Fruit fly (Drosophila melanogaster): ENCODE measurements around the gene NUCB1.

The NUCB1 gene

DNA sequence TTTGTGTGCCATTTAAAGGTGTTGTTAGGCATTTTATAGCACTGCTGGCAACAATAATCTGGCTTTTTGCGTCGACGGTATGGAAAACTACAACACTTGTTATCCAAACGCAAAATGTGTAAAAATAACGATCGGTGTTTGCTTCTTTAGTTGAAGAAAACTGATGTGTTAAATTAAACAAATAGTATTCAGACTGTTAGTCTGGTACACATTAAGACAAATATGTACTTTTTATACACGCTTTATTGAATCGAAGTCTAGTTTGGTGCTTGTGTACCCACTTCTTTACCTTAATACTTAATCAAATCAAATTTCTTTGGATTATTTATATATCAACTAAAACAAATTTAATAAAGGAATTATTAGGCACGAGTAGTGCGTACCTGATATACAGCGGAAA, 10.6 kb downstream of the NUCB1 start (continued):
- no peak for TF ChIP-seq Pdp1 (GFP tag; optimal IDR thresholded peaks at IDR 0.05)
- no peak for TF ChIP-seq Bteb2 (GFP tag; optimal IDR thresholded peaks at IDR 0.05)
- peak; percentile 78 for TF ChIP-seq CG10543 (GFP tag; optimal IDR thresholded peaks at IDR 0.05)
- TF ChIP-seq crc (GFP tag; optimal IDR thresholded peaks at IDR 0.05) = no peak
- TF ChIP-seq CG12236 (GFP tag; optimal IDR thresholded peaks at IDR 0.05) = no peak
- TF ChIP-seq CG2202 (tag; optimal IDR thresholded peaks at IDR 0.05) = no peak
- peak; percentile 15 for TF ChIP-seq CG12744 (GFP tag; optimal IDR thresholded peaks at IDR 0.05)
- no peak for TF ChIP-seq so (GFP tag; IDR thresholded peaks at IDR 0.05)
- no peak for TF ChIP-seq CTCF (GFP tag; optimal IDR thresholded peaks at IDR 0.05)
- TF ChIP-seq pfk (GFP tag; optimal IDR thresholded peaks at IDR 0.05) = peak; percentile 4
- TF ChIP-seq mam (GFP tag; optimal IDR thresholded peaks at IDR 0.05) = no peak
- no peak for TF ChIP-seq CG4360 (GFP tag; IDR thresholded peaks at IDR 0.05)
- no peak for TF ChIP-seq Chrac-16 (GFP tag; optimal IDR thresholded peaks at IDR 0.05)
- no peak for TF ChIP-seq CG10654 (GFP tag; optimal IDR thresholded peaks at IDR 0.05)
- TF ChIP-seq CG17385 (GFP tag; optimal IDR thresholded peaks at IDR 0.05) = peak; percentile 24
- no peak for TF ChIP-seq HmgD (GFP tag; optimal IDR thresholded peaks at IDR 0.05)
- TF ChIP-seq seq (GFP tag; IDR thresholded peaks at IDR 0.05) = no peak
- peak; percentile 3 for TF ChIP-seq bcd (GFP tag; optimal IDR thresholded peaks at IDR 0.05)
- peak; percentile 88 for TF ChIP-seq CG3281 (GFP tag; optimal IDR thresholded peaks at IDR 0.05)
- no peak for TF ChIP-seq MESR4 (GFP tag; optimal IDR thresholded peaks at IDR 0.05)
- no peak for TF ChIP-seq Xbp1 (GFP tag; optimal IDR thresholded peaks at IDR 0.05)
- no peak for TF ChIP-seq CG10147 (GFP tag; optimal IDR thresholded peaks at IDR 0.05)
- TF ChIP-seq mld (GFP tag; IDR thresholded peaks at IDR 0.05; ENCODE audit: partially characterized antibody) = no peak
- peak; percentile 2 for TF ChIP-seq Jarid2 (GFP tag; optimal IDR thresholded peaks at IDR 0.05)
- TF ChIP-seq Dek (tag; optimal IDR thresholded peaks at IDR 0.05) = peak; percentile 67
- no peak for TF ChIP-seq CG13894 (tag; optimal IDR thresholded peaks at IDR 0.05)
- TF ChIP-seq caup (GFP tag; optimal IDR thresholded peaks at IDR 0.05; ENCODE audit: severe bottlenecking) = peak; percentile 85
- TF ChIP-seq CG17328 (GFP tag; IDR thresholded peaks at IDR 0.05) = no peak
- no peak for TF ChIP-seq zfh2 (GFP tag; optimal IDR thresholded peaks at IDR 0.05)
- TF ChIP-seq Sin3A (optimal IDR thresholded peaks at IDR 0.05) = no peak
- no peak for TF ChIP-seq CG14014 (GFP tag; IDR thresholded peaks at IDR 0.05)
- TF ChIP-seq CG3065 (GFP tag; optimal IDR thresholded peaks at IDR 0.05) = no peak
- TF ChIP-seq usp (GFP tag; optimal IDR thresholded peaks at IDR 0.05) = no peak
- no peak for TF ChIP-seq ham (GFP tag; IDR thresholded peaks at IDR 0.05)
- no peak for TF ChIP-seq hth (optimal IDR thresholded peaks at IDR 0.05)
- no peak for TF ChIP-seq CG14965 (GFP tag; optimal IDR thresholded peaks at IDR 0.05; ENCODE audit: borderline replicate concordance)
- no peak for TF ChIP-seq esg (GFP tag; conservative IDR thresholded peaks at IDR 0.05)
- TF ChIP-seq CG5180 (GFP tag; optimal IDR thresholded peaks at IDR 0.05) = no peak
- no peak for TF ChIP-seq CG4282 (GFP tag; optimal IDR thresholded peaks at IDR 0.05)
- no peak for TF ChIP-seq CG2678 (tag; optimal IDR thresholded peaks at IDR 0.05)
- TF ChIP-seq CG6683 (GFP tag; optimal IDR thresholded peaks at IDR 0.05) = no peak
- no peak for TF ChIP-seq CG12659 (GFP tag; optimal IDR thresholded peaks at IDR 0.05)
- no peak for TF ChIP-seq gcm2 (GFP tag; optimal IDR thresholded peaks at IDR 0.05)
- TF ChIP-seq CrebB (tag; optimal IDR thresholded peaks at IDR 0.05) = peak; percentile 46
- no peak for TF ChIP-seq CG9797 (GFP tag; optimal IDR thresholded peaks at IDR 0.05)
- TF ChIP-seq CG33213 (GFP tag; optimal IDR thresholded peaks at IDR 0.05) = no peak
- TF ChIP-seq CG7839 (tag; optimal IDR thresholded peaks at IDR 0.05) = no peak
- TF ChIP-seq vfl (GFP tag; optimal IDR thresholded peaks at IDR 0.05) = no peak
- TF ChIP-seq Doc3 (GFP tag; IDR thresholded peaks at IDR 0.05; ENCODE audit: partially characterized antibody) = no peak
- peak; percentile 63 for TF ChIP-seq CG17568 (GFP tag; optimal IDR thresholded peaks at IDR 0.05)
- TF ChIP-seq Mes4 (GFP tag; optimal IDR thresholded peaks at IDR 0.05) = no peak
- TF ChIP-seq CG17802 (tag; optimal IDR thresholded peaks at IDR 0.05) = no peak

All from whole organism, embryonic.